Fruit fly (Drosophila melanogaster) whole organism: ENCODE results near the gene Ythdc1.
A peak's percentile ranks its signal among the peaks of the same experiment; 100 is the strongest.

ENCODE experiments used
- CG8478 ChIP-seq: fragments of >200 bp; optimal IDR thresholded peaks from 2 replicates; lab custom pipeline; 2018; ENCODE audit warnings: inconsistent platforms
- Dll ChIP-seq: fragments of >200 bp; optimal IDR thresholded peaks from 2 replicates; lab custom pipeline; 2017
- EcR ChIP-seq, 2 experiments: fragments of >200 bp; optimal IDR thresholded peaks; 2 replicates each; lab custom pipeline; 2017; ENCODE audit warnings: missing biosample characterization in 2 of 2, missing genetic modification characterization in 2 of 2, missing genetic modification reagents in 2 of 2
- pan ChIP-seq: fragments of >200 bp; optimal IDR thresholded peaks from 2 replicates; lab custom pipeline; 2017
- psq ChIP-seq: fragments of >200 bp; optimal IDR thresholded peaks from 2 replicates; lab custom pipeline; 2017
- usp ChIP-seq: fragments of >200 bp; optimal IDR thresholded peaks from 2 replicates; lab custom pipeline; 2017; ENCODE audit warnings: missing biosample characterization, missing genetic modification characterization, mixed read lengths

Gene Ythdc1

dm6 chr3L:3414796-3415568 lies 41.0 kb upstream of the Ythdc1 start:
- TF ChIP-seq psq (lab: Kevin White, UChicago) (no peak), EcR (GFP tag; optimal IDR thresholded peaks at IDR 0.05; lab: Kevin White, UChicago) (no peak), pan (no peak), usp (no peak), CG8478 (lab: Kevin White, UChicago) (no peak), Dll (lab: Kevin White, UChicago) (no peak)

- TF ChIP-seq pan (no peak), usp (no peak), EcR (GFP tag; optimal IDR thresholded peaks at IDR 0.05; lab: Kevin White, UChicago) (no peak), psq (lab: Kevin White, UChicago) (no peak), Dll (lab: Kevin White, UChicago) (no peak), CG8478 (lab: Kevin White, UChicago) (no peak)
Measured at dm6 chr3L:3411699-3412098, 37.7 kb upstream of the Ythdc1 start.

DNA sequence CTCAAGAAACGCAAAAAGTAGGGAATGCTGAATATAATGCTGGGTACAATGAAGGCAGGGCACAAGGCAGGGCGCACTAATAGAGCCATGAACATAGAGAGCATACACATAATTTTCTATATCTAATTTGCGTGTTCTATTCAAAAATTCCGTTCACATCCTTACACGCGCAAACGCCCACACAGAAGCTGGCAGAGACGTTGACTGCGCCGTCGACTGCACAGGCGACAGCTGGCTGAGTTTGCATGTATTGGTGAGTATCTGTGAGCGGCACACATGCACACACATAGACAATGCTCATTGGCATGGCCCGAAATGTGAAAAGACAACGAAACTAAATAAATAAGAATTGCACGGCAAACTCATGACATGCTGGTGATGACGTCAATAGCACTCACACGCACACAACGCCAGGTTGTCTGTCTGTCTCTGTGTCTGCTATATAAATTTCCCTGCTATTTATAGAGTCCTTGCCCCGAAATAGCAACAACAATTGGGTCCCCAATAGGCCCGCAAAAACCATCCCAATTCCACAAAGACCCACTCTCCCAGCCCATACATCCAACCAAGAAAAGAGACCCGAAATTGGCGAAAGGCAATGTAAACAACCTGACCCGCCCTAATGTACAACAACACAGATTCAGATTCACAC lies 37.1 kb upstream of the Ythdc1 start:
- TF ChIP-seq pan (no peak), psq (lab: Kevin White, UChicago) (no peak), EcR (GFP tag; optimal IDR thresholded peaks at IDR 0.05; lab: Kevin White, UChicago) (no peak), Dll (lab: Kevin White, UChicago) (no peak), usp (no peak), CG8478 (lab: Kevin White, UChicago) (no peak)

dm6 chr3L:3409626-3410301 lies 35.8 kb upstream of the Ythdc1 start:
- TF ChIP-seq usp (no peak), CG8478 (lab: Kevin White, UChicago) (no peak), EcR (GFP tag; optimal IDR thresholded peaks at IDR 0.05; lab: Kevin White, UChicago) (peak in 1 of 2 experiments; percentile 67)

dm6 chr3L:3408796-3409625 lies 35.0 kb upstream of the Ythdc1 start:
- TF ChIP-seq CG8478 (lab: Kevin White, UChicago) (no peak), EcR (GFP tag; optimal IDR thresholded peaks at IDR 0.05; lab: Kevin White, UChicago) (no peak), usp (no peak), psq (lab: Kevin White, UChicago) (no peak), pan (no peak), Dll (lab: Kevin White, UChicago) (no peak)

DNA sequence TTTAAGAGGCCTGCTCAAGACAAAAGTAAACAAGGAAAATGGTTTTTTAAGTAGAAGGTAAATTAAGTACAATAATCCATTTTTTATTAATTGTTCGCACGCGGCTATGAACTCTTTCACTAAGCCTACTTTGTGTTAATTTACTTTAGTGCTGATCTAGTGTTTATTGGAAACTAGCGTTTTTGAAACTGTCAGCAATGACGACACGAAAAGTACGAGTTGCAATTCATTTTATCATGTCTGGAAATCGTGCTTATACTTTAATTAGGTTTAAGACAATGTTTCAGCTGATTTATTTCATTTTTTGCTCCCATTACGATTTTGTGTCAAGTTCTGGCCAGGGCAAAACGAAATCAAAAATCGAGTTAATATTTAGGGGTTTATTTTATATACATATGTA lies 34.3 kb upstream of the Ythdc1 start:
- no peak for TF ChIP-seq EcR (GFP tag; optimal IDR thresholded peaks at IDR 0.05; lab: Kevin White, UChicago)
- TF ChIP-seq Dll (lab: Kevin White, UChicago), result no peak
- TF ChIP-seq CG8478 (lab: Kevin White, UChicago), result no peak
- TF ChIP-seq usp, result no peak
- no peak for TF ChIP-seq pan
- TF ChIP-seq psq (lab: Kevin White, UChicago), result no peak

dm6 chr3L:3407481-3407880 lies 33.5 kb upstream of the Ythdc1 start:
- no peak for TF ChIP-seq pan
- no peak for TF ChIP-seq usp
- TF ChIP-seq Dll (lab: Kevin White, UChicago), result no peak
- no peak for TF ChIP-seq CG8478 (lab: Kevin White, UChicago)

dm6 chr3L:3406307-3407061 lies 32.5 kb upstream of the Ythdc1 start:
- TF ChIP-seq psq (lab: Kevin White, UChicago) (no peak), CG8478 (lab: Kevin White, UChicago) (no peak), Dll (lab: Kevin White, UChicago) (no peak), pan (no peak), EcR (GFP tag; optimal IDR thresholded peaks at IDR 0.05; lab: Kevin White, UChicago) (no peak), usp (no peak)

dm6 chr3L:3405592-3405991 lies 31.6 kb upstream of the Ythdc1 start:
- TF ChIP-seq usp (no peak), EcR (GFP tag; optimal IDR thresholded peaks at IDR 0.05; lab: Kevin White, UChicago) (no peak), pan (no peak), psq (lab: Kevin White, UChicago) (no peak)

- TF ChIP-seq Dll (lab: Kevin White, UChicago), result no peak
- TF ChIP-seq CG8478 (lab: Kevin White, UChicago), result no peak
- TF ChIP-seq usp, result no peak
- no peak for TF ChIP-seq EcR (GFP tag; optimal IDR thresholded peaks at IDR 0.05; lab: Kevin White, UChicago)
- no peak for TF ChIP-seq psq (lab: Kevin White, UChicago)
- TF ChIP-seq pan, result no peak
Measured at dm6 chr3L:3400555-3401198, 26.7 kb upstream of the Ythdc1 start.
